Fruit fly (Drosophila melanogaster) whole organism, embryonic: ENCODE measurements around the gene Lamtor1.

Experiments
- CG10654 ChIP-seq: fragments of 200-800 bp; sonication (Bioruptor generic); optimal IDR thresholded peaks from 2 replicates; lab custom pipeline; 2016; ENCODE audit warnings: missing biosample characterization, missing genetic modification characterization
- CG17359 ChIP-seq: fragments of 200-800 bp; sonication (Bioruptor generic); optimal IDR thresholded peaks from 3 replicates; lab custom pipeline; 2018; ENCODE audit warnings: missing biosample characterization, mild to moderate bottlenecking, missing genetic modification characterization, moderate library complexity
- CG17912 ChIP-seq: fragments of 200-800 bp; sonication (Bioruptor generic); optimal IDR thresholded peaks from 2 replicates; lab custom pipeline; 2018; ENCODE audit warnings: missing biosample characterization, mild to moderate bottlenecking, missing genetic modification characterization
- CG18764 ChIP-seq: fragments of 200-800 bp; sonication (Bioruptor generic); optimal IDR thresholded peaks from 3 replicates; lab custom pipeline; 2016; ENCODE audit warnings: missing biosample characterization, missing genetic modification characterization
- CG2678 ChIP-seq: fragments of 200-800 bp; sonication (Bioruptor generic); optimal IDR thresholded peaks from 3 replicates; lab custom pipeline; 2019; ENCODE audit warnings: missing biosample characterization, mild to moderate bottlenecking, missing genetic modification characterization, moderate library complexity
- CG3163 ChIP-seq: fragments of 200-800 bp; sonication (Bioruptor generic); optimal IDR thresholded peaks from 3 replicates; lab custom pipeline; 2016; ENCODE audit warnings: missing biosample characterization, missing genetic modification characterization
- CG4404 ChIP-seq: fragments of 200-800 bp; sonication (Bioruptor generic); IDR thresholded peaks from 2 replicates; pipeline ENCODE4 v1.3.6; 2022; ENCODE audit warnings: missing biosample characterization, missing genetic modification characterization
- CG4730 ChIP-seq: fragments of 200-800 bp; sonication (Bioruptor generic); IDR thresholded peaks from 2 replicates; pipeline ENCODE4 v1.3.6; 2022; ENCODE audit warnings: missing biosample characterization, missing genetic modification characterization
- CG7786 ChIP-seq: fragments of 200-800 bp; sonication (Bioruptor generic); optimal IDR thresholded peaks from 2 replicates; lab custom pipeline; 2016; ENCODE audit warnings: missing biosample characterization, missing genetic modification characterization
- CG8281 ChIP-seq: fragments of 200-800 bp; sonication (Bioruptor generic); optimal IDR thresholded peaks from 2 replicates; lab custom pipeline; 2018; ENCODE audit warnings: missing biosample characterization, mild to moderate bottlenecking, missing genetic modification characterization, moderate library complexity
- CG9437 ChIP-seq: fragments of 200-800 bp; sonication (Bioruptor generic); optimal IDR thresholded peaks from 2 replicates; lab custom pipeline; 2018; ENCODE audit warnings: missing biosample characterization, mild to moderate bottlenecking, missing genetic modification characterization
- CG9817 ChIP-seq: fragments of 200-800 bp; sonication (Bioruptor generic); optimal IDR thresholded peaks from 2 replicates; lab custom pipeline; 2018; ENCODE audit warnings: missing biosample characterization, mild to moderate bottlenecking, missing genetic modification characterization, moderate library complexity
- CHES-1-like ChIP-seq: fragments of 200-800 bp; sonication (Bioruptor generic); optimal IDR thresholded peaks from 2 replicates; lab custom pipeline; 2016; ENCODE audit warnings: missing biosample characterization, missing genetic modification characterization
- CkIIα-i1 ChIP-seq: fragments of 200-800 bp; sonication (Bioruptor generic); IDR thresholded peaks from 2 replicates; pipeline ENCODE4 v1.3.6; 2022; ENCODE audit warnings: missing biosample characterization, missing genetic modification characterization
- Dbx ChIP-seq: fragments of 200-800 bp; sonication (Bioruptor generic); IDR thresholded peaks from 3 replicates; pipeline ENCODE4 v1.3.6; 2022; ENCODE audit warnings: missing biosample characterization, missing genetic modification characterization
- Dip2 ChIP-seq: fragments of 200-800 bp; sonication (Bioruptor generic); IDR thresholded peaks from 2 replicates; pipeline ENCODE4 v1.3.6; 2022; ENCODE audit warnings: missing biosample characterization, missing genetic modification characterization
- Dll ChIP-seq: fragments of 200-800 bp; sonication (Bioruptor generic); IDR thresholded peaks from 4 replicates; pipeline ENCODE4 v1.3.6; 2022; ENCODE audit warnings: missing biosample characterization, missing genetic modification characterization; ENCODE audit not compliant: partially characterized antibody
- Doc3 ChIP-seq: fragments of 200-800 bp; sonication (Bioruptor generic); IDR thresholded peaks from 3 replicates; pipeline ENCODE4 v1.3.6; 2022; ENCODE audit warnings: missing biosample characterization, missing genetic modification characterization; ENCODE audit not compliant: partially characterized antibody
- Dref ChIP-seq: fragments of 200-800 bp; sonication (Bioruptor generic); IDR thresholded peaks from 2 replicates; pipeline ENCODE4 v1.3.6; 2022; ENCODE audit warnings: missing biosample characterization, missing genetic modification characterization
- E2f1 ChIP-seq: fragments of 200-800 bp; sonication (Bioruptor generic); IDR thresholded peaks from 2 replicates; pipeline ENCODE4 v1.3.6; 2022; ENCODE audit warnings: missing biosample characterization, missing genetic modification characterization
- Eip74EF ChIP-seq, 2 experiments: fragments of 200-800 bp in 1 of 2; fragments of >200 bp in 1 of 2; sonication (Bioruptor generic) in 1 of 2; optimal IDR thresholded peaks; 2 replicates each; lab custom pipeline; 2017 to 2019; ENCODE audit warnings: missing biosample characterization in 2 of 2, missing genetic modification characterization in 2 of 2, mild to moderate bottlenecking in 1 of 2, moderate library complexity in 1 of 2
- Gsc ChIP-seq: fragments of 200-800 bp; sonication (Bioruptor generic); IDR thresholded peaks from 2 replicates; pipeline ENCODE4 v1.3.6; 2022; ENCODE audit warnings: missing biosample characterization, missing genetic modification characterization
- Lhr ChIP-seq: fragments of 200-800 bp; sonication (Bioruptor generic); optimal IDR thresholded peaks from 3 replicates; lab custom pipeline; 2017; ENCODE audit warnings: mild to moderate bottlenecking, missing biosample characterization, missing genetic modification reagents, missing genetic modification characterization
- Meics ChIP-seq: fragments of 200-800 bp; sonication (Bioruptor generic); optimal IDR thresholded peaks from 2 replicates; lab custom pipeline; 2017; ENCODE audit warnings: missing biosample characterization, mild to moderate bottlenecking, missing genetic modification characterization
- Pdp1 ChIP-seq, 2 experiments: fragments of 200-800 bp; sonication (Bioruptor generic); optimal IDR thresholded peaks; 3 replicates each; lab custom pipeline; 2016; ENCODE audit warnings: missing biosample characterization in 2 of 2, missing genetic modification characterization in 2 of 2, mild to moderate bottlenecking in 1 of 2, moderate library complexity in 1 of 2
- Poxn ChIP-seq: fragments of 200-800 bp; sonication (Bioruptor generic); IDR thresholded peaks from 2 replicates; pipeline ENCODE4 v1.3.6; 2022; ENCODE audit warnings: missing biosample characterization, missing genetic modification characterization
- YL-1 ChIP-seq: fragments of 200-800 bp; sonication (Bioruptor generic); optimal IDR thresholded peaks from 3 replicates; lab custom pipeline; 2017; ENCODE audit warnings: missing biosample characterization, mild to moderate bottlenecking, missing genetic modification characterization
- bcd ChIP-seq: fragments of 200-800 bp; sonication (Bioruptor generic); optimal IDR thresholded peaks from 2 replicates; lab custom pipeline; 2017; ENCODE audit warnings: missing biosample characterization, mild to moderate bottlenecking, missing genetic modification characterization
- dan ChIP-seq: fragments of 200-800 bp; sonication (Bioruptor generic); IDR thresholded peaks from 2 replicates; pipeline ENCODE4 v1.3.6; 2022; ENCODE audit warnings: missing biosample characterization, missing genetic modification characterization
- disco-r ChIP-seq: fragments of 200-800 bp; sonication (Bioruptor generic); optimal IDR thresholded peaks from 2 replicates; lab custom pipeline; 2016; ENCODE audit warnings: missing biosample characterization, missing genetic modification characterization
- fd102C ChIP-seq: fragments of 200-800 bp; sonication (Bioruptor generic); optimal IDR thresholded peaks from 2 replicates; lab custom pipeline; 2018; ENCODE audit warnings: missing biosample characterization, mild to moderate bottlenecking, missing genetic modification characterization, moderate library complexity
- fru ChIP-seq: fragments of >200 bp; optimal IDR thresholded peaks from 2 replicates; lab custom pipeline; 2017
- gcm ChIP-seq: fragments of 200-800 bp; sonication (Bioruptor generic); optimal IDR thresholded peaks from 2 replicates; lab custom pipeline; 2019; ENCODE audit warnings: missing biosample characterization, mild to moderate bottlenecking, missing genetic modification characterization, moderate library complexity
- ind ChIP-seq: fragments of 200-800 bp; sonication (Bioruptor generic); optimal IDR thresholded peaks from 3 replicates; lab custom pipeline; 2016; ENCODE audit warnings: missing biosample characterization, missing genetic modification characterization
- insv ChIP-seq, 2 experiments: fragments of 200-800 bp; sonication (Bioruptor generic); optimal IDR thresholded peaks; 3 replicates each; lab custom pipeline; 2016 to 2018; ENCODE audit warnings: missing biosample characterization in 2 of 2, missing genetic modification characterization in 2 of 2
- kay ChIP-seq: fragments of 200-800 bp; sonication (Bioruptor generic); optimal IDR thresholded peaks from 2 replicates; lab custom pipeline; 2016; ENCODE audit warnings: missing biosample characterization, missing genetic modification characterization
- knrl ChIP-seq: fragments of 200-800 bp; sonication (Bioruptor generic); IDR thresholded peaks from 3 replicates; pipeline ENCODE4 v1.3.6; 2022; ENCODE audit warnings: missing biosample characterization, missing genetic modification characterization; ENCODE audit not compliant: partially characterized antibody
- lbe ChIP-seq: fragments of 200-800 bp; sonication (Bioruptor generic); optimal IDR thresholded peaks from 2 replicates; lab custom pipeline; 2016; ENCODE audit warnings: missing biosample characterization, mild to moderate bottlenecking, missing genetic modification characterization
- lov ChIP-seq, 2 experiments: fragments of 200-800 bp in 1 of 2; fragments of >200 bp in 1 of 2; sonication (Bioruptor generic) in 1 of 2; IDR thresholded peaks in 1 of 2; optimal IDR thresholded peaks in 1 of 2; 2 replicates in 1 of 2; 3 replicates in 1 of 2; pipeline versions ENCODE4 v1.3.6 to Lab custom; 2017 to 2022; ENCODE audit warnings: missing biosample characterization in 1 of 2, missing genetic modification characterization in 1 of 2
- mld ChIP-seq: fragments of 200-800 bp; sonication (Bioruptor generic); IDR thresholded peaks from 3 replicates; pipeline ENCODE4 v1.3.6; 2022; ENCODE audit warnings: missing biosample characterization, missing genetic modification characterization; ENCODE audit not compliant: partially characterized antibody
- otp ChIP-seq: fragments of 200-800 bp; sonication (Bioruptor generic); IDR thresholded peaks from 3 replicates; pipeline ENCODE4, ENCODE4 v1.3.6; 2022; ENCODE audit warnings: missing biosample characterization, missing genetic modification characterization
- peb ChIP-seq: fragments of 200-800 bp; sonication (Bioruptor generic); IDR thresholded peaks from 2 replicates; pipeline ENCODE4 v1.3.6; 2022; ENCODE audit warnings: missing biosample characterization, missing genetic modification characterization
- pfk ChIP-seq: fragments of 200-800 bp; sonication (Bioruptor generic); optimal IDR thresholded peaks from 2 replicates; lab custom pipeline; 2018; ENCODE audit warnings: missing biosample characterization, mild to moderate bottlenecking, missing genetic modification characterization, moderate library complexity
- slbo ChIP-seq: fragments of 200-800 bp; sonication (Bioruptor generic); IDR thresholded peaks from 2 replicates; pipeline ENCODE4 v1.3.6; 2022; ENCODE audit warnings: missing biosample characterization, missing genetic modification characterization
- sna ChIP-seq: fragments of 200-800 bp; sonication (Bioruptor generic); IDR thresholded peaks from 2 replicates; pipeline ENCODE4 v1.3.6; 2022; ENCODE audit warnings: missing biosample characterization, missing genetic modification characterization; ENCODE audit not compliant: partially characterized antibody
- sob ChIP-seq: fragments of 200-800 bp; sonication (Bioruptor generic); IDR thresholded peaks from 2 replicates; pipeline ENCODE4 v1.3.6; 2022; ENCODE audit warnings: missing biosample characterization, missing genetic modification characterization
- stc ChIP-seq: fragments of 200-800 bp; sonication (Bioruptor generic); IDR thresholded peaks from 2 replicates; pipeline ENCODE4 v1.3.6; 2022; ENCODE audit warnings: missing biosample characterization, missing genetic modification characterization
- toy ChIP-seq: fragments of 200-800 bp; sonication (Bioruptor generic); IDR thresholded peaks from 2 replicates; pipeline ENCODE4 v1.3.6; 2022; ENCODE audit warnings: missing biosample characterization, missing genetic modification characterization

The Lamtor1 gene

DNA sequence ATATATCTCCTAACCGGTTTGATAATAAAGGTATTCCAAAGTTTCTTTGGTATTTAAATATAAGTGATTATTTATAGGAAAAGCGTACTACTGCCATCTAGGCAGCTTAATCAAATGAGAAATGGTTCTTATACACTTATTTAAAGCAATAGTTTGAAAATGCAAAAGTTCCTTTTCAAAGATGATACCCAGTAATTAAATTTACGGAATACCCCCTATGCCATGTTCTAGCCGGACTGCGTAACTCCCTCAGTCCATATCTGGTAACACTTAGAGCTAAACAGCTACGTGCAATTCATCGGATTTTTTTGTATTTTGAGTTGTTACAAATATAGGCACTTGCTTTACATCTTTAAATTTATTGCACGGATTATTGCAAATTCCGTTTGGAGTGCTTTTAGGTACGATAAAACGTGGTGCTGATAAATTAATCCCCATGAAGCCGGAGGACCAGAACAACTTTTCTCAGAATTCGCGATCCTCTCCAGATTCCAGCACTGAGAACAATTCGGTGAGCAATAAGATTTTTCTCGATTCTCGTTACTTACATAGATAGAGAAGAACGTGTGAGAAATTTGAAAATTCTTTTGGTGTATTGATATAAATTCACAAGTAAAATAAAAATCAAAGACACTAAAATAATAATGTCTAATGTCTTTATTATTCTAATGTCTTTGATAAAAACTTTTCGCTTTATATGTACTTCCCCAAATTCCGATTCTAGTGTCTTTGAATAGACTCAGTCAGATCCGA lies 26.2 kb downstream of the Lamtor1 start, which contains the start of gene CG7668 (continued):
- TF ChIP-seq insv (GFP tag; optimal IDR thresholded peaks at IDR 0.05; lab: Kevin White, UChicago) (peak in 1 of 2 experiments; percentile 64), CG18764 (GFP tag; lab: Kevin White, UChicago) (peak; percentile 86), Eip74EF (GFP tag; optimal IDR thresholded peaks at IDR 0.05; lab: Kevin White, UChicago) (peak in 1 of 2 experiments; percentile 87), CG4404 (GFP tag; lab: Robert Waterston, UW) (no peak; the same call in 1 of the 2 replicates), otp (GFP tag; lab: Robert Waterston, UW) (peak; percentile 82; the same call in 1 of the 3 replicates), CkIIα-i1 (GFP tag; lab: Robert Waterston, UW) (no peak), Doc3 (no peak), Lhr (GFP tag; lab: Kevin White, UChicago) (peak; percentile 82), stc (GFP tag; lab: Robert Waterston, UW) (peak; percentile 89), ind (GFP tag; lab: Kevin White, UChicago) (peak; percentile 89), peb (GFP tag; lab: Robert Waterston, UW) (peak; percentile 59; the same call in 1 of the 2 replicates), CG8281 (tag; lab: Kevin White, UChicago) (peak; percentile 76), fd102C (GFP tag; lab: Kevin White, UChicago) (peak; percentile 50), fru (lab: Kevin White, UChicago) (no peak), CG3163 (GFP tag; lab: Kevin White, UChicago) (peak; percentile 60), Meics (GFP tag; lab: Kevin White, UChicago) (peak; percentile 91), pfk (peak; percentile 47), E2f1 (GFP tag; lab: Robert Waterston, UW) (peak; percentile 87), CG9437 (peak; percentile 75), dan (GFP tag; lab: Robert Waterston, UW) (no peak), toy (GFP tag; lab: Robert Waterston, UW) (no peak; the same call in 1 of the 2 replicates), Dip2 (no peak), gcm (peak; percentile 93), slbo (peak; percentile 91), Dll (GFP tag; lab: Robert Waterston, UW) (peak; percentile 33; the same call in 1 of the 4 replicates), CG17912 (peak; percentile 39), CHES-1-like (peak; percentile 84), CG9817 (tag; lab: Kevin White, UChicago) (peak; percentile 88), CG17359 (peak; percentile 93), kay (peak; percentile 79), YL-1 (peak; percentile 86), knrl (GFP tag; lab: Robert Waterston, UW) (no peak; the same call in 2 of the 3 replicates), CG7786 (GFP tag; lab: Kevin White, UChicago) (peak; percentile 80), Pdp1 (GFP tag; optimal IDR thresholded peaks at IDR 0.05; lab: Kevin White, UChicago) (peak; percentile 85 to 91), sna (GFP tag; lab: Robert Waterston, UW) (peak; percentile 43), disco-r (GFP tag; lab: Kevin White, UChicago) (peak; percentile 81), bcd (GFP tag; lab: Kevin White, UChicago) (peak; percentile 89), lov (optimal IDR thresholded peaks at IDR 0.05; lab: Kevin White, UChicago) (no peak), lov (GFP tag; IDR thresholded peaks at IDR 0.05; lab: Robert Waterston, UW) (peak; percentile 87), Poxn (GFP tag; lab: Robert Waterston, UW) (no peak; the same call in 1 of the 2 replicates), CG4730 (GFP tag; lab: Robert Waterston, UW) (peak; percentile 84; the same call in 1 of the 2 replicates), Dref (0 out of 2 replicates have a peak, but pooled peaks have one; percentile 26), CG10654 (GFP tag; lab: Kevin White, UChicago) (peak; percentile 84), lbe (peak; percentile 88), CG2678 (tag; lab: Kevin White, UChicago) (peak; percentile 94), Gsc (GFP tag; lab: Robert Waterston, UW) (no peak), mld (no peak), Dbx (peak; percentile 84), sob (GFP tag; lab: Robert Waterston, UW) (peak; percentile 92; the same call in 1 of the 2 replicates)
